Fruit fly (Drosophila melanogaster): ENCODE results near the gene CG6707.

The CG6707 gene

dm6 chr3L:9854583-9855519 lies 43.5 kb downstream of the CG6707 start, which contains the start of gene RasGAP1 (continued):
- TF ChIP-seq Hr39 (GFP tag; optimal IDR thresholded peaks at IDR 0.05) (no peak), CG10669 (GFP tag; optimal IDR thresholded peaks at IDR 0.05) (no peak)

- peak; percentile 30 to 40 for TF ChIP-seq ss (GFP tag; optimal IDR thresholded peaks at IDR 0.05)
- TF ChIP-seq CG16779 (tag; optimal IDR thresholded peaks at IDR 0.05) = peak; percentile 56
- peak; percentile 37 for TF ChIP-seq Eip75B (GFP tag; optimal IDR thresholded peaks at IDR 0.05)
- TF ChIP-seq Sox15 (GFP tag; optimal IDR thresholded peaks at IDR 0.05) = no peak
- no peak for TF ChIP-seq CG4318 (GFP tag; optimal IDR thresholded peaks at IDR 0.05)
- peak; percentile 66 for TF ChIP-seq CG6163 (GFP tag; IDR thresholded peaks at IDR 0.05)
- no peak for TF ChIP-seq fd85E (GFP tag; optimal IDR thresholded peaks at IDR 0.05)
- TF ChIP-seq OdsH (GFP tag; optimal IDR thresholded peaks at IDR 0.05) = no peak
- peak; percentile 44; the same call in 1 of the 3 replicates for TF ChIP-seq eg (GFP tag; IDR thresholded peaks at IDR 0.05)
- TF ChIP-seq salr (GFP tag; optimal IDR thresholded peaks at IDR 0.05) = peak in 1 of 2 experiments; percentile 7
- no peak for TF ChIP-seq lz (GFP tag; optimal IDR thresholded peaks at IDR 0.05)
- TF ChIP-seq CG7368 (GFP tag; optimal IDR thresholded peaks at IDR 0.05) = peak; percentile 14
- peak; percentile 62 for TF ChIP-seq Sox14 (GFP tag; optimal IDR thresholded peaks at IDR 0.05)
- TF ChIP-seq CG3032 (tag; optimal IDR thresholded peaks at IDR 0.05) = no peak
- peak; percentile 82 for TF ChIP-seq vri (GFP tag; optimal IDR thresholded peaks at IDR 0.05)
- TF ChIP-seq CG6276 (GFP tag; optimal IDR thresholded peaks at IDR 0.05) = peak; percentile 1
- no peak for TF ChIP-seq Eip78C (GFP tag)
- no peak for TF ChIP-seq Ets21C (GFP tag; optimal IDR thresholded peaks at IDR 0.05)
- TF ChIP-seq CG11902 (GFP tag; optimal IDR thresholded peaks at IDR 0.05) = no peak
- peak; percentile 95 for TF ChIP-seq dsx (GFP tag; optimal IDR thresholded peaks at IDR 0.05; ENCODE audit: poor library complexity, severe bottlenecking)
- no peak for TF ChIP-seq CG6808 (GFP tag; optimal IDR thresholded peaks at IDR 0.05)
- peak; percentile 42 for TF ChIP-seq CG3919 (GFP tag; optimal IDR thresholded peaks at IDR 0.05)
- TF ChIP-seq svp (GFP tag) = peak; percentile 72
- TF ChIP-seq topi (GFP tag; optimal IDR thresholded peaks at IDR 0.05) = no peak
- peak; percentile 1 for TF ChIP-seq Ets96B (tag; optimal IDR thresholded peaks at IDR 0.05)
- peak; percentile 14 for TF ChIP-seq fkh (GFP tag; optimal IDR thresholded peaks at IDR 0.05)
- TF ChIP-seq CG32006 (GFP tag; optimal IDR thresholded peaks at IDR 0.05) = no peak
- no peak for TF ChIP-seq CG34406 (GFP tag; optimal IDR thresholded peaks at IDR 0.05)
- no peak for TF ChIP-seq CG6792 (GFP tag; optimal IDR thresholded peaks at IDR 0.05)
Observed at dm6 chr3L:9853895-9854470, 44.4 kb downstream of the CG6707 start.

dm6 chr3L:9853140-9853746 lies 45.1 kb downstream of the CG6707 start:
- TF ChIP-seq CG3919 (GFP tag; optimal IDR thresholded peaks at IDR 0.05) (no peak), CG11902 (GFP tag; optimal IDR thresholded peaks at IDR 0.05) (no peak), OdsH (GFP tag; optimal IDR thresholded peaks at IDR 0.05) (no peak), topi (GFP tag; optimal IDR thresholded peaks at IDR 0.05) (no peak), CG11762 (GFP tag; optimal IDR thresholded peaks at IDR 0.05; ENCODE audit: insufficient read depth) (no peak), CG6808 (GFP tag; optimal IDR thresholded peaks at IDR 0.05) (no peak), CG9139 (GFP tag; optimal IDR thresholded peaks at IDR 0.05) (no peak), Gug (GFP tag; IDR thresholded peaks at IDR 0.05) (no peak), CG10669 (GFP tag; optimal IDR thresholded peaks at IDR 0.05) (no peak), Hr39 (GFP tag; optimal IDR thresholded peaks at IDR 0.05) (no peak), spab (GFP tag; optimal IDR thresholded peaks at IDR 0.05) (no peak), CG6276 (GFP tag; optimal IDR thresholded peaks at IDR 0.05) (no peak), CG6792 (GFP tag; optimal IDR thresholded peaks at IDR 0.05) (no peak), fd85E (GFP tag; optimal IDR thresholded peaks at IDR 0.05) (no peak), Sox102F (GFP tag; optimal IDR thresholded peaks at IDR 0.05) (peak; percentile 55), CG8119 (GFP tag; IDR thresholded peaks at IDR 0.05) (no peak), cyc (GFP tag; optimal IDR thresholded peaks at IDR 0.05) (no peak), Smox (GFP tag; optimal IDR thresholded peaks at IDR 0.05) (no peak), dsx (GFP tag; optimal IDR thresholded peaks at IDR 0.05; ENCODE audit: poor library complexity, severe bottlenecking) (peak; percentile 87), svp (GFP tag) (no peak), CG31627 (GFP tag; optimal IDR thresholded peaks at IDR 0.05) (no peak), Eip78C (GFP tag) (peak; percentile 54), Ets96B (tag; optimal IDR thresholded peaks at IDR 0.05) (peak; percentile 8), CG32006 (GFP tag; optimal IDR thresholded peaks at IDR 0.05) (no peak), CG8632 (GFP tag; optimal IDR thresholded peaks at IDR 0.05) (peak; percentile 11), net (GFP tag; optimal IDR thresholded peaks at IDR 0.05) (no peak), fkh (GFP tag; optimal IDR thresholded peaks at IDR 0.05) (no peak), Ets21C (GFP tag; optimal IDR thresholded peaks at IDR 0.05) (no peak)
